Fruit fly (Drosophila melanogaster): ENCODE measurements around the gene CG9286.
A peak's percentile ranks its signal among the peaks of the same experiment; 100 is the strongest.

Gene CG9286

DNA sequence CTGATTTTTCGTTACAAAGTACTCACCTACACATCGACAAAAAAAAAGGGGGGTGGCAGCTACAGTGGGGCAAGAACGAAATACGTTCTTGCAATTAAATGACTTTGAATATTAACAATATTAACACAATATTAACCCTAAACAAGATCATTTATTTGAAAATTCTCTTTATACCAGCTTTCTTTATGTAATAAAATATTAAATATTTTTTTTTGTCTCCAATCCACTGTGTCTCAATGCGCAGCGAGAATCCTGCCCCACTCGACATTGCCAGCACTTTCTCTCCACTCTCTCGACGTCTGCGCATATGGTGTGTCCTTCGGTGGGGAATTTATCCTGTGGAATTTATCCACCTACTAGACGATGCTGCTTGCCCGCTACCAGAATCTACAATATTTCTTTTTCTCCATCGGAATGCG, 19.7 kb downstream of the CG9286 start (continued):
- TF ChIP-seq CG8119 (GFP tag; IDR thresholded peaks at IDR 0.05) (peak; percentile 88), Hr38 (GFP tag; optimal IDR thresholded peaks at IDR 0.05) (no peak), CG8632 (GFP tag; optimal IDR thresholded peaks at IDR 0.05) (peak; percentile 76), dac (GFP tag; optimal IDR thresholded peaks at IDR 0.05) (peak; percentile 36), Sox14 (GFP tag; optimal IDR thresholded peaks at IDR 0.05) (peak; percentile 40), CG3919 (GFP tag; optimal IDR thresholded peaks at IDR 0.05) (peak; percentile 80), achi (GFP tag; optimal IDR thresholded peaks at IDR 0.05) (peak; percentile 84), CG3032 (tag; optimal IDR thresholded peaks at IDR 0.05) (peak; percentile 51), Sox102F (GFP tag; optimal IDR thresholded peaks at IDR 0.05) (peak; percentile 60), fkh (GFP tag; optimal IDR thresholded peaks at IDR 0.05) (peak; percentile 62), CG11902 (GFP tag; optimal IDR thresholded peaks at IDR 0.05) (peak; percentile 48), spab (GFP tag; optimal IDR thresholded peaks at IDR 0.05) (peak; percentile 70), CG16779 (tag; optimal IDR thresholded peaks at IDR 0.05) (peak; percentile 46), topi (GFP tag; optimal IDR thresholded peaks at IDR 0.05) (peak; percentile 65), Gug (GFP tag; IDR thresholded peaks at IDR 0.05) (peak; percentile 84), pdm3 (GFP tag; optimal IDR thresholded peaks at IDR 0.05) (peak; percentile 55), fd85E (GFP tag; optimal IDR thresholded peaks at IDR 0.05) (no peak), Hr4 (GFP tag; optimal IDR thresholded peaks at IDR 0.05) (peak; percentile 67), salr (GFP tag; optimal IDR thresholded peaks at IDR 0.05) (no peak), CG4318 (GFP tag; optimal IDR thresholded peaks at IDR 0.05) (peak; percentile 61), Ets21C (GFP tag; optimal IDR thresholded peaks at IDR 0.05) (peak; percentile 10), Eip93F (GFP tag; optimal IDR thresholded peaks at IDR 0.05) (no peak), CG15336 (GFP tag; IDR thresholded peaks at IDR 0.05) (peak; percentile 91), fd59A (GFP tag; optimal IDR thresholded peaks at IDR 0.05) (peak; percentile 43), CG34406 (GFP tag; optimal IDR thresholded peaks at IDR 0.05) (peak; percentile 75), CG6792 (GFP tag; optimal IDR thresholded peaks at IDR 0.05) (peak; percentile 68), CG31627 (GFP tag; optimal IDR thresholded peaks at IDR 0.05) (peak; percentile 40), Met (GFP tag; optimal IDR thresholded peaks at IDR 0.05) (peak; percentile 71)

DNA sequence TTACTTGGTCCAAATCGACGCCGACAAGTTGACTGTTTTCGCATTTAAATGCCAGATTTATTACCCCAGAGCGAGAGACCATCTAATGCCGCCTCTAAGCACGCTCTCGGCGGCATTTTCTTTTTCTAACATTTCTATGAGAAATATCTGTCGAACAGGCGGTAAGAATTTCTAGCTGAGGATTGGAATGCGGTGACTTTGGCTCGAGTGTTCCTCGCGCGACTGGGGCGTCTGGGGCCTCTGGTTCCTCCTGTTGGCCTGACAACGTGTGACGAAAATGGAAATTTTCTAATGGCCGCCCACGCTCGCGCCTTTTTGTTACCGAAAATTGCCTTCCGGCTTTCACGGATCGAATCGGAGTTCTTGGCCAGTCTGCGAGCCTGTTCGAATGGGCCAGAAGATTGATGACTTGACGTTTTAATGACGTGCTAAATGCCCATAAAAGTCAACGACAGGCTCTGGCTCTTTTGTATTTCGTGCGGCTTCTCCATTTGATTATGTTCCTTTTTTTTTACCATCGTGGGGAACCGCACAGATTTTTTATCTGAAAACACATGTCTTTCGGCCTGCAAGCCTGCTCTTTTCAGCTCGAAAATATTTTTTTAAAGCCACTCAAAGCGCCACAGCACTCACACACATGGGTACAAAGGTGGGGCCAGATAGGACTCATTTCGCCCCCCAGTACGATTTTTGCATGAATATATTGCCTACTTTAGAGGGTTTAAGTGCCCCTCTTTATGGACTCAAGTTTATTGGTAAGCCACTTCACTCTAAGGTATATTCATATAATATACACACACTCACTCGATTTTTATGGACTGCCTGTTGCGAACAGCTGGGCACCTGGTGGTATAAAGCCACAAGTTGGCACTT, 20.7 kb downstream of the CG9286 start:
- TF ChIP-seq acj6 (GFP tag; optimal IDR thresholded peaks at IDR 0.05), result no peak
- TF ChIP-seq esn (GFP tag; optimal IDR thresholded peaks at IDR 0.05), result no peak
- no peak for TF ChIP-seq svp (GFP tag)

DNA sequence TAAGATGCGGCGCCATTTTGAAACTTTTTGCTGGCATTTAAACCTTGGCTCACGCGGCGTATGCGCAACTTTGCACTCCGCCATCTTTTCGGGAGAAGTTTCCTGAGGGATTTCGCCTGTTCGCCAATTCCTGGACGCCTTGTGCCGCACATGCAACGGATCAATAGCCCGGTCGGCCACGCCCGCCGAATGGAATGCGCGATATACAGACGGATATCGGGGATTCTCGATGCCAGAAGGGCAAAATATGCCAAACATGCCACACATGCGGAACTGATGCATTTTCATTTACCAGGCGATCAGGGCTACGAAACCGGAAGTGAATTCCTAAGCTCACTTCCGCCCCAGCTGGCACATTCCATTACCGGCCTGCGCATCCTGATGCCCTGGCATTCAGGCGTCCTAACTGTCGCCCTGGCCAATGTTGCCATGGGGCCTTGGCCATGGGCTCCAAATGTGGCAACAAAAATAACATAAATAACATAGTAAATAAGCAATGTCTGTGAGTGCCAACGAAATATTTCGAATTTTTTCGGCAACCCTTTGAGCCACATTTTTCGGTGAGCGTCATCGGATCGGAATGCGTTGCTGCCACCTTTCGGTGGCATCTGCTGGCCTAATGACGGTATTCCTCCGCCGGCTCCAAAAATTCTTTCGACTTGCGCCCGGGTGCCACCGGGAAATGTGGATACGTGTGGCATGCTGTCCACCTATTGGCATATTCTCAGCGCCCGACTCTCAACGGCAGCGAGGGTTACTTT, 21.5 kb downstream of the CG9286 start:
- TF ChIP-seq svp (GFP tag) (peak; percentile 47), pdm3 (GFP tag; optimal IDR thresholded peaks at IDR 0.05) (no peak)

DNA sequence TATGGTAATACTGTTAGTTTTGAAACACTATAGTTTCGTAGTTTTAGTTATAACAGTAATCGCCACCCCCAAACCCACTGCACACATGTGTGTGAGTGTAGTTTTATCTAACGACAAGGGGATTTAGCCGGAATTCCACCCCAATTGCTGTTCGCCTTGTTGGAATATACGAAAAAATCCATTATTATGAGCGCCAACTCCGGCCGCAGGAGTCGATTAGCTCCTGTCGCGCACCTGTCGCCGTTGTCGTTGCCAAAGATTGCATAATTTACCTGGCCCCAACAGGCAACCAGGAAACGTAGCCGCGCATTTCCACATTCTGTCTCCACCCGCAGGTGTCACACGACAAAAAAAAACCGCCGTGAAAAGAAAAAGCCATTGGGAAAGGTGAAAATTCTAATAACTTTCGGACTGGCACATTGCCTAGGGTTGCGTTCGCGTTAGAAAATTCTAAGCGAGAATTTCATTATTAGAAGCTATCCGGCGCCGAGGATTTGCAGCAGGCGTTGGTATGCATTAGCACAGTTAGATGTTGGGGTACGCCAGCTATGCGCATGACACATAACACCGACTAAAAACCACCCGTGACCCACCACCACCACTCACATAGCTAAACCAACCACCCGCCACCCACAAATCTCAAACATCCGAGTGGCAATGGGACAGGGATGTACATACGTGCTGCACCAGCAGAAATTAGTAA, 22.6 kb downstream of the CG9286 start:
- TF ChIP-seq CG4318 (GFP tag; optimal IDR thresholded peaks at IDR 0.05) (no peak), CG3032 (tag; optimal IDR thresholded peaks at IDR 0.05) (no peak), Eip75B (GFP tag; optimal IDR thresholded peaks at IDR 0.05) (no peak), topi (GFP tag; optimal IDR thresholded peaks at IDR 0.05) (no peak), CG15336 (GFP tag; IDR thresholded peaks at IDR 0.05) (no peak), cyc (GFP tag; optimal IDR thresholded peaks at IDR 0.05) (no peak)
